Worm (Caenorhabditis elegans) whole organism, L4 larva: ENCODE results near the gene sta-1.

ENCODE experiments used
- F49E8.2 ChIP-seq: sonication (generic microtip); optimal IDR thresholded peaks from 2 replicates; lab custom pipeline; 2016; ENCODE audit warnings: missing compliant biosample characterization, mild to moderate bottlenecking, missing genetic modification characterization, borderline replicate concordance
- R02D3.7 ChIP-seq: fragments of 150-350 bp; sonication (generic microtip); optimal IDR thresholded peaks from 3 replicates; lab custom pipeline; 2014; ENCODE audit warnings: missing biosample characterization, missing genetic modification characterization
- ama-1 ChIP-seq: fragments of 150-350 bp; optimal IDR thresholded peaks from 2 replicates; lab custom pipeline; 2014; ENCODE audit warnings: inconsistent platforms, mixed read lengths
- nhr-237 ChIP-seq: sonication (generic microtip); optimal IDR thresholded peaks from 2 replicates; lab custom pipeline; 2017; ENCODE audit warnings: missing biosample characterization, missing genetic modification characterization
- pqm-1 ChIP-seq: sonication (generic microtip); optimal IDR thresholded peaks from 2 replicates; lab custom pipeline; 2017; ENCODE audit warnings: missing biosample characterization, missing genetic modification characterization
- zfp-2 ChIP-seq: sonication (generic microtip); optimal IDR thresholded peaks from 2 replicates; lab custom pipeline; 2016; ENCODE audit warnings: mild to moderate bottlenecking, missing genetic modification characterization, missing compliant biosample characterization

ce11 chrIV:16629090-16629489 is 35.0 kb upstream of the sta-1 start, which contains the start of gene Y51H4A.936:
- TF ChIP-seq pqm-1 (tag; lab: Kevin White, UChicago), result no peak
- no peak for TF ChIP-seq R02D3.7 (tag; lab: Kevin White, UChicago)
- TF ChIP-seq ama-1, result no peak
- no peak for TF ChIP-seq zfp-2 (tag; lab: Kevin White, UChicago)
- no peak for TF ChIP-seq F49E8.2 (tag; lab: Kevin White, UChicago)
- no peak for TF ChIP-seq nhr-237 (tag; lab: Kevin White, UChicago)
